Worm (Caenorhabditis elegans): ENCODE results near the gene gmeb-1.

DNA sequence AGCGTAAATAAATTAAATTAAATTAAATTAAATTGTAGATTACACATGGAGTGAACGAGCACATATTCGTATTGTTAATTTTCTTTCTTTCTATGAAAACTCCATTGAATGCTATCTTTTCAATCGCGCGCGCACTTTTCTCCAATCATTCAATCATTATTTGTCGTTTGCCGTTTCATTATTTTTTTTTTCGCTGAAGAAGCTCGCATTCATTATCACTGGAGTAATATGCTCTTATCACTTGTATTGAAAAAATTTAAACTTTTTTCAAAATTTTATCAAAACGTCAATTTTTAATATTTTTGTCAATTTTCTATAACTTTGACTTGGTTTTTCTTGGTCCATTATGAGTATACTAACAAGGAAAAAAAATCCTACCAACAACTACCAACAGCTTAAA lies 46.1 kb downstream of the gmeb-1 start:
- no peak for TF ChIP-seq unc-39 (tag; optimal IDR thresholded peaks at IDR 0.05)
- no peak for TF ChIP-seq zag-1 (tag; optimal IDR thresholded peaks at IDR 0.05)
- TF ChIP-seq egl-5 (tag; optimal IDR thresholded peaks at IDR 0.05), result no peak
- TF ChIP-seq skn-1 (tag; optimal IDR thresholded peaks at IDR 0.05), result no peak
- TF ChIP-seq nhr-28 (tag; optimal IDR thresholded peaks at IDR 0.05), result no peak
- TF ChIP-seq nhr-11 (tag; optimal IDR thresholded peaks at IDR 0.05), result no peak

Measured in whole organism, L3 larva.